Worm (Caenorhabditis elegans) whole organism, L4 larva: Measurements from ENCODE around the gene molo-1.
A peak's percentile ranks its signal among the peaks of the same experiment; 100 is the strongest.

Experiments
- D1046.2 ChIP-seq: fragments of 200-800 bp; sonication (Bioruptor generic); IDR thresholded peaks from 2 replicates; pipeline ENCODE4 v1.3.6; 2022; ENCODE audit warnings: missing genetic modification characterization, missing compliant biosample characterization
- R02D3.7 ChIP-seq: fragments of 150-350 bp; sonication (generic microtip); optimal IDR thresholded peaks from 3 replicates; lab custom pipeline; 2014; ENCODE audit warnings: missing biosample characterization, missing genetic modification characterization
- Y48G9A.11 ChIP-seq: fragments of 200-800 bp; sonication (Bioruptor generic); IDR thresholded peaks from 2 replicates; pipeline ENCODE4 v1.3.6; 2022; ENCODE audit warnings: missing genetic modification reagents, missing genetic modification characterization, missing compliant biosample characterization
- Y5F2A.4 ChIP-seq: fragments of 200-800 bp; sonication (Bioruptor generic); optimal IDR thresholded peaks from 2 replicates; lab custom pipeline; 2018; ENCODE audit warnings: mild to moderate bottlenecking, missing genetic modification characterization, missing compliant biosample characterization
- Y75B8A.6 ChIP-seq: fragments of 200-800 bp; sonication (Bioruptor generic); IDR thresholded peaks from 2 replicates; pipeline ENCODE4 v1.3.6; 2022; ENCODE audit warnings: missing genetic modification reagents, missing genetic modification characterization, missing compliant biosample characterization
- ceh-20 ChIP-seq: fragments of 200-800 bp; sonication (Bioruptor generic); IDR thresholded peaks from 2 replicates; pipeline ENCODE4 v1.3.6; 2022; ENCODE audit warnings: missing genetic modification reagents, missing genetic modification characterization, missing compliant biosample characterization
- ceh-62 ChIP-seq: sonication (generic microtip); optimal IDR thresholded peaks from 2 replicates; lab custom pipeline; 2017; ENCODE audit warnings: missing biosample characterization, missing genetic modification characterization
- ces-1 ChIP-seq: fragments of 150-350 bp; sonication (generic microtip); optimal IDR thresholded peaks from 4 replicates; lab custom pipeline; 2014; ENCODE audit warnings: missing biosample characterization, missing genetic modification reagents, missing genetic modification characterization
- daf-12 ChIP-seq: fragments of 150-350 bp; optimal IDR thresholded peaks from 2 replicates; lab custom pipeline; 2014; ENCODE audit warnings: missing biosample characterization, missing genetic modification reagents, missing genetic modification characterization
- daf-16 ChIP-seq, 3 experiments: sonication (generic microtip); optimal IDR thresholded peaks; 2 replicates each; lab custom pipeline; 2016 to 2017; ENCODE audit warnings: missing genetic modification characterization in 3 of 3, missing genetic modification reagents in 3 of 3, mild to moderate bottlenecking in 2 of 3, missing compliant biosample characterization in 2 of 3, missing biosample characterization in 1 of 3, moderate library complexity in 1 of 3
- dmd-6 ChIP-seq: fragments of 200-800 bp; sonication (Bioruptor generic); IDR thresholded peaks from 2 replicates; pipeline ENCODE4 v1.3.6; 2022; ENCODE audit warnings: missing genetic modification reagents, missing genetic modification characterization, missing compliant biosample characterization
- dpl-1 ChIP-seq: fragments of 150-350 bp; optimal IDR thresholded peaks from 2 replicates; lab custom pipeline; 2014; ENCODE audit warnings: missing biosample characterization, missing genetic modification reagents, missing genetic modification characterization
- duxl-1 ChIP-seq: sonication (generic microtip); optimal IDR thresholded peaks from 2 replicates; lab custom pipeline; 2016; ENCODE audit warnings: mild to moderate bottlenecking, missing genetic modification characterization, moderate library complexity, missing compliant biosample characterization; ENCODE audit not compliant: poor library complexity
- dve-1 ChIP-seq: sonication (generic microtip); optimal IDR thresholded peaks from 2 replicates; lab custom pipeline; 2017; ENCODE audit warnings: antibody characterized with exemption, mild to moderate bottlenecking, missing genetic modification characterization, missing compliant biosample characterization; ENCODE audit not compliant: insufficient read depth
- hif-1 ChIP-seq, 2 experiments: sonication (generic microtip); optimal IDR thresholded peaks; 2 replicates each; lab custom pipeline; 2016 to 2017; ENCODE audit warnings: missing compliant biosample characterization in 2 of 2, missing genetic modification characterization in 2 of 2, missing genetic modification reagents in 2 of 2, missing genotype in 2 of 2, mild to moderate bottlenecking in 1 of 2
- hlh-11 ChIP-seq: fragments of 200-800 bp; sonication (Bioruptor generic); optimal IDR thresholded peaks from 2 replicates; lab custom pipeline; 2018; ENCODE audit warnings: mild to moderate bottlenecking, missing genetic modification characterization, missing compliant biosample characterization
- hmg-1.1 ChIP-seq: fragments of 200-800 bp; sonication (Bioruptor generic); IDR thresholded peaks from 2 replicates; pipeline ENCODE4 v1.3.6; 2022; ENCODE audit warnings: missing genetic modification reagents, missing genetic modification characterization, missing compliant biosample characterization
- lim-7 ChIP-seq: fragments of 200-800 bp; sonication (Bioruptor generic); IDR thresholded peaks from 2 replicates; pipeline ENCODE4 v1.3.6; 2022; ENCODE audit warnings: missing genetic modification characterization, missing compliant biosample characterization
- lin-13 ChIP-seq: fragments of 150-350 bp; optimal IDR thresholded peaks from 2 replicates; lab custom pipeline; 2014; ENCODE audit warnings: missing biosample characterization, missing genetic modification reagents, missing genetic modification characterization
- lin-15B ChIP-seq: fragments of 150-350 bp; sonication (generic microtip); optimal IDR thresholded peaks from 3 replicates; lab custom pipeline; 2014; ENCODE audit warnings: missing biosample characterization, missing genetic modification characterization
- lin-29 ChIP-seq: fragments of 200-800 bp; sonication (Bioruptor generic); IDR thresholded peaks from 2 replicates; pipeline ENCODE4 v1.3.6; 2022; ENCODE audit warnings: missing genetic modification reagents, missing genetic modification characterization, missing compliant biosample characterization
- madf-9 ChIP-seq: fragments of 200-800 bp; sonication (Bioruptor generic); conservative IDR thresholded peaks from 2 replicates; pipeline ENCODE4 v1.3.6; 2022; ENCODE audit warnings: missing genetic modification reagents, missing genetic modification characterization, missing compliant biosample characterization
- mdl-1 ChIP-seq, 2 experiments: fragments of 150-350 bp in 1 of 2; sonication (generic microtip) in 1 of 2; optimal IDR thresholded peaks; 2 replicates each; lab custom pipeline; 2014 to 2017; ENCODE audit warnings: missing biosample characterization in 2 of 2, missing genetic modification characterization in 2 of 2
- mxl-2 ChIP-seq: fragments of 200-800 bp; sonication (Bioruptor generic); conservative IDR thresholded peaks from 2 replicates; pipeline ENCODE4 v1.3.6; 2022; ENCODE audit warnings: missing genetic modification reagents, missing genetic modification characterization, missing compliant biosample characterization
- nhr-237 ChIP-seq: sonication (generic microtip); optimal IDR thresholded peaks from 2 replicates; lab custom pipeline; 2017; ENCODE audit warnings: missing biosample characterization, missing genetic modification characterization
- nhr-28 ChIP-seq: fragments of 150-350 bp; optimal IDR thresholded peaks from 2 replicates; lab custom pipeline; 2014; ENCODE audit warnings: missing biosample characterization, missing genetic modification characterization
- nhr-41 ChIP-seq: fragments of 200-800 bp; sonication (Bioruptor generic); IDR thresholded peaks from 2 replicates; pipeline ENCODE4 v1.3.6; 2022; ENCODE audit warnings: missing genetic modification reagents, missing genetic modification characterization, missing compliant biosample characterization
- nhr-6 ChIP-seq: fragments of 150-350 bp; optimal IDR thresholded peaks from 2 replicates; lab custom pipeline; 2014; ENCODE audit warnings: missing biosample characterization, missing genetic modification characterization
- pha-4 ChIP-seq, 2 experiments: fragments of 150-350 bp in 1 of 2; fragments of 200-800 bp in 1 of 2; sonication (Bioruptor generic) in 1 of 2; IDR thresholded peaks in 1 of 2; optimal IDR thresholded peaks in 1 of 2; 2 replicates each; pipeline versions ENCODE4 v1.3.6 to Lab custom; 2014 to 2022; ENCODE audit warnings: missing genetic modification characterization in 2 of 2, missing genetic modification reagents in 2 of 2, missing biosample characterization in 1 of 2, missing compliant biosample characterization in 1 of 2
- php-3 ChIP-seq: fragments of 200-800 bp; sonication (Bioruptor generic); IDR thresholded peaks from 2 replicates; pipeline ENCODE4 v1.3.6; 2022; ENCODE audit warnings: missing genetic modification reagents, missing genetic modification characterization, missing compliant biosample characterization
- pqm-1 ChIP-seq: sonication (generic microtip); optimal IDR thresholded peaks from 2 replicates; lab custom pipeline; 2017; ENCODE audit warnings: missing biosample characterization, missing genetic modification characterization
- snpc-4 ChIP-seq: fragments of 150-350 bp; optimal IDR thresholded peaks from 2 replicates; lab custom pipeline; 2014; ENCODE audit warnings: missing biosample characterization, missing genetic modification characterization
- tag-97 ChIP-seq: fragments of 200-800 bp; sonication (Bioruptor generic); IDR thresholded peaks from 2 replicates; pipeline ENCODE4 v1.3.6; 2022; ENCODE audit warnings: missing genetic modification characterization, missing compliant biosample characterization
- tra-1 ChIP-seq: fragments of 200-800 bp; sonication (Bioruptor generic); IDR thresholded peaks from 2 replicates; pipeline ENCODE4 v1.3.6; 2022; ENCODE audit warnings: missing genetic modification reagents, missing genetic modification characterization, missing compliant biosample characterization
- unc-39 ChIP-seq: sonication (generic microtip); optimal IDR thresholded peaks from 2 replicates; lab custom pipeline; 2017; ENCODE audit warnings: missing biosample characterization, missing genetic modification characterization
- zip-2 ChIP-seq: fragments of 150-350 bp; optimal IDR thresholded peaks from 2 replicates; lab custom pipeline; 2014; ENCODE audit warnings: missing biosample characterization, missing genetic modification characterization
- ztf-11 ChIP-seq: fragments of 150-350 bp; optimal IDR thresholded peaks from 2 replicates; lab custom pipeline; 2014; ENCODE audit warnings: missing biosample characterization, missing genetic modification characterization

Gene molo-1

DNA sequence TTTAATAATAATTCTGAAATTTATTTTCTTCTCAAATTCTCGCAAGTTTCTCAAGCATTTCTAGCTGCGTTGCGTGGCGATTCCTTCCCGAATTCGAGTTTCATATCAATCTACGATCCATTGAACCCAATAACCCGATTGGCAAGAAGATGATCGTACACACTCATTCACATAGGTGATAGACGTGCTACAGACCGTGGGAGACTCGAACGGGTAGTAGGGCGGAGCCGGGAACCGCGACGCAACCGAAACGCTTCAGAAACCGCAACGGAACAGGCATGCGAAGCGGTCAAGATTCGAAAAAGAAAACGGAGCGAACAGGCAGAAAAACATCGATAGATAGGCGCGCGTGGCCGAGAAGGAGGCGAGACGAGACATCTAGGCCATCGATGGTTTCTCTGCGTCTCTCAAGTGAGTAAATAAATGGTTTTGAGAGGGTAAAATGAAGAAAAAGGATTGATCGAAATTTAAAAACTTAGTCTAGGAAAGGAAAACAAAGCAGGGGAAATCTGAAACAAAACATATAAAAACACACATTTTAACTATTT is 29.7 kb downstream of the molo-1 start, which contains the start of gene madf-11 (continued):
- no peak for TF ChIP-seq ztf-11 (tag; lab: Kevin White, UChicago)
- TF ChIP-seq Y48G9A.11 (GFP tag; lab: Robert Waterston, UW): no peak
- no peak for TF ChIP-seq R02D3.7 (tag; lab: Kevin White, UChicago)
- peak; percentile 62 for TF ChIP-seq dmd-6 (GFP tag; lab: Robert Waterston, UW)
- TF ChIP-seq ceh-62: no peak
- TF ChIP-seq nhr-6 (tag; lab: Kevin White, UChicago): peak; percentile 69
- peak; percentile 41 for TF ChIP-seq lin-15B
- peak; percentile 74 for TF ChIP-seq dpl-1
- TF ChIP-seq lin-29 (GFP tag; lab: Robert Waterston, UW): no peak
- peak; percentile 51 for TF ChIP-seq lin-13 (GFP tag; lab: Kevin White, UChicago)
- no peak for TF ChIP-seq Y5F2A.4 (GFP tag; lab: Kevin White, UChicago)
- peak; percentile 78 for TF ChIP-seq dve-1 (tag; lab: Kevin White, UChicago)
- no peak for TF ChIP-seq nhr-41 (GFP tag; lab: Robert Waterston, UW)
- peak in 1 of 2 experiments; percentile 90 for TF ChIP-seq hif-1 (tag; optimal IDR thresholded peaks at IDR 0.05; lab: Kevin White, UChicago)
- 0 out of 2 replicates have a peak, but pooled peaks have one; percentile 23 for TF ChIP-seq D1046.2
- no peak for TF ChIP-seq tag-97 (GFP tag; lab: Robert Waterston, UW)
- no peak for TF ChIP-seq nhr-237 (tag; lab: Kevin White, UChicago)
- peak; percentile 71 for TF ChIP-seq hmg-1.1
- TF ChIP-seq duxl-1 (tag; lab: Kevin White, UChicago): no peak
- 0 out of 2 replicates have a peak, but pooled peaks have one; percentile 41 for TF ChIP-seq ceh-20 (GFP tag; lab: Robert Waterston, UW)
- no peak for TF ChIP-seq mxl-2 (GFP tag; lab: Robert Waterston, UW)
- no peak for TF ChIP-seq Y75B8A.6
- TF ChIP-seq madf-9 (GFP tag; lab: Robert Waterston, UW): 0 out of 2 replicates have a peak, but pooled peaks have one; percentile 44
- TF ChIP-seq daf-16 (GFP tag; optimal IDR thresholded peaks at IDR 0.05; lab: Kevin White, UChicago): no peak
- TF ChIP-seq daf-16 (tag; optimal IDR thresholded peaks at IDR 0.05; lab: Kevin White, UChicago): peak; percentile 62
- TF ChIP-seq unc-39 (tag; lab: Kevin White, UChicago): no peak
- peak in 1 of 2 experiments; percentile 70 for TF ChIP-seq mdl-1 (tag; optimal IDR thresholded peaks at IDR 0.05; lab: Kevin White, UChicago)
- TF ChIP-seq daf-12 (tag; lab: Kevin White, UChicago): no peak
- TF ChIP-seq ces-1 (GFP tag; lab: Kevin White, UChicago): no peak
- TF ChIP-seq php-3 (GFP tag; lab: Robert Waterston, UW): no peak
- TF ChIP-seq snpc-4: no peak

DNA sequence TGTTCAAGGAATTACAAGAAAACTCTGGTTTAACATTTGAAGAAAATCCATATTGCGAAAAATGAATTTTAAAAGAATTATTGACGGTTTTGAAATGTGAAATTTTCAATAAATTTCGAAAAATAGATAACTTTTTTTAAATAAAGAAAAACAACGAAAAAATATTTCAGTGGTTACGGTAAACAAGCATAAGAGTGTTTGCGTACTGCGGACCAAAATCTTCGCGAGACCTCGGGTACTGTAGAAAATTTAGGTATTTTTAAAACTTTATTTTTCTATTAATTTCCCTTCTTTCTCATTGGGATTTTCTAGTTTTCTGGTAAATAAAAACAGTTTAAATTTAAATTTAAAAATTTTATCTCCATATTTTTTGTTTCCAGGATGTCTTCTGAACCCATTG is 30.3 kb downstream of the molo-1 start, which contains the start of gene xnd-1:
Gene xnd-1 (plus strand): TSS at position 381 of the 400 bp plus-strand sequence.
- TF ChIP-seq tra-1 (GFP tag; lab: Robert Waterston, UW): no peak

DNA sequence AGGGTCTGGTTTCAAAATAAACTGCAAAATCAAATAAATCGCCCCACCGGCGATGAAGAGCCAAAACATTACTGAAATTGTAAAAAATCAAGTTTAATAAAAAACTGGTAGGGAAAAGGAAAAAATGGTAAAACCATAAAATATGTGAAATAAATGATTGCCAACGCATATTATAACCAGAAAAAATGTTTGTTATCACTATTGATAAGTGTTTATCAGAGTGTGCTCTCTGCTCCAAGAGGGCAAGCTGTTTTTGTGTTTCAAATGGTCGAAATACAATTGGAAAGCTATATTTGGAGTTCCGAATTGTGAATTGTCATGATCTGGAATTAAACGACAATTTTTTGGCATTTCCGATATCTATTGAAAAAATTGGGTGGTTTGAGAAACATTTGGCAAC is 36.5 kb downstream of the molo-1 start, which contains the start of gene C05D2.8:
Gene C05D2.8 (minus strand): TSS at position 71 of the 400 bp plus-strand sequence.
- TF ChIP-seq zip-2 (tag; lab: Kevin White, UChicago): no peak
- peak; percentile 83 for TF ChIP-seq pqm-1 (tag; lab: Kevin White, UChicago)
- no peak for TF ChIP-seq hlh-11
- peak; percentile 35 for TF ChIP-seq dve-1 (tag; lab: Kevin White, UChicago)
- TF ChIP-seq daf-16 (GFP tag; optimal IDR thresholded peaks at IDR 0.05; lab: Kevin White, UChicago): no peak
- peak; percentile 71 for TF ChIP-seq daf-16 (tag; optimal IDR thresholded peaks at IDR 0.05; lab: Kevin White, UChicago)
- no peak for TF ChIP-seq pha-4 (GFP tag; IDR thresholded peaks at IDR 0.05; lab: Robert Waterston, UW)
- TF ChIP-seq pha-4 (tag; optimal IDR thresholded peaks at IDR 0.05; lab: Kevin White, UChicago): no peak
- TF ChIP-seq nhr-28 (tag; lab: Kevin White, UChicago): peak; percentile 66
- TF ChIP-seq lim-7 (GFP tag; lab: Robert Waterston, UW): no peak
- 0 out of 2 replicates have a peak, but pooled peaks have one; percentile 39 for TF ChIP-seq php-3 (GFP tag; lab: Robert Waterston, UW)
